Worm (Caenorhabditis elegans) whole organism, early embryonic: Measurements from ENCODE around the gene C34E7.3.

Source experiments
- ama-1 ChIP-seq: fragments of 150-350 bp; optimal IDR thresholded peaks from 2 replicates; lab custom pipeline; 2014
- pes-1 ChIP-seq: fragments of 200-800 bp; sonication (Bioruptor generic); IDR thresholded peaks from 2 replicates; pipeline ENCODE4 v1.3.6; 2022; ENCODE audit warnings: missing genetic modification reagents, missing genetic modification characterization, missing compliant biosample characterization

- TF ChIP-seq pes-1 (GFP tag; lab: Robert Waterston, UW) (no peak), ama-1 (lab: Kevin White, UChicago) (no peak)
These were observed 22.6 kb upstream of the C34E7.3 start, which contains the start of gene pqn-18 for ce11 chrX:12907502-12907901.
